Worm (Caenorhabditis elegans) whole organism, L1 larva: Measurements from ENCODE around the gene pch-2.

Experiments
- Y116A8C.19 ChIP-seq: sonication (generic microtip); optimal IDR thresholded peaks from 2 replicates; lab custom pipeline; 2016; ENCODE audit warnings: missing compliant biosample characterization, missing genetic modification characterization, borderline replicate concordance
- ama-1 ChIP-seq: fragments of 150-350 bp; optimal IDR thresholded peaks from 2 replicates; lab custom pipeline; 2014
- elt-3 ChIP-seq, 6 experiments: fragments of 150-350 bp in 1 of 6; sonication (generic microtip); optimal IDR thresholded peaks; 2 replicates each; lab custom pipeline; 2017 to 2018; ENCODE audit warnings: missing biosample characterization in 6 of 6, missing genetic modification characterization in 6 of 6, inconsistent platforms in 1 of 6
- fkh-10 ChIP-seq: sonication (generic microtip); optimal IDR thresholded peaks from 2 replicates; lab custom pipeline; 2017; ENCODE audit warnings: missing biosample characterization, missing genetic modification reagents, missing genetic modification characterization
- fkh-8 ChIP-seq: sonication (generic microtip); optimal IDR thresholded peaks from 2 replicates; lab custom pipeline; 2016; ENCODE audit warnings: mild to moderate bottlenecking, missing genetic modification characterization, missing compliant biosample characterization
- hlh-4 ChIP-seq: sonication (generic microtip); optimal IDR thresholded peaks from 2 replicates; lab custom pipeline; 2016; ENCODE audit warnings: mild to moderate bottlenecking, missing genetic modification characterization, missing compliant biosample characterization
- lin-13 ChIP-seq: fragments of 150-350 bp; optimal IDR thresholded peaks from 2 replicates; lab custom pipeline; 2014; ENCODE audit warnings: missing biosample characterization, missing genetic modification reagents, missing genetic modification characterization
- snpc-4 ChIP-seq: fragments of 150-350 bp; optimal IDR thresholded peaks from 2 replicates; lab custom pipeline; 2014; ENCODE audit warnings: missing biosample characterization, missing genetic modification characterization
- unc-62 ChIP-seq: fragments of 150-350 bp; optimal IDR thresholded peaks from 2 replicates; lab custom pipeline; 2014; ENCODE audit warnings: missing biosample characterization, missing genetic modification reagents, missing genetic modification characterization
- zag-1 ChIP-seq: fragments of 150-350 bp; optimal IDR thresholded peaks from 2 replicates; lab custom pipeline; 2014; ENCODE audit warnings: missing biosample characterization, missing genetic modification characterization
- ztf-11 ChIP-seq, 2 experiments: sonication (generic microtip); optimal IDR thresholded peaks; 2 replicates each; lab custom pipeline; 2016 to 2017; ENCODE audit warnings: missing genetic modification characterization in 2 of 2, missing biosample characterization in 1 of 2, missing compliant biosample characterization in 1 of 2
- ztf-4 ChIP-seq: fragments of 150-350 bp; optimal IDR thresholded peaks from 2 replicates; lab custom pipeline; 2014; ENCODE audit warnings: missing biosample characterization, missing genetic modification characterization

DNA sequence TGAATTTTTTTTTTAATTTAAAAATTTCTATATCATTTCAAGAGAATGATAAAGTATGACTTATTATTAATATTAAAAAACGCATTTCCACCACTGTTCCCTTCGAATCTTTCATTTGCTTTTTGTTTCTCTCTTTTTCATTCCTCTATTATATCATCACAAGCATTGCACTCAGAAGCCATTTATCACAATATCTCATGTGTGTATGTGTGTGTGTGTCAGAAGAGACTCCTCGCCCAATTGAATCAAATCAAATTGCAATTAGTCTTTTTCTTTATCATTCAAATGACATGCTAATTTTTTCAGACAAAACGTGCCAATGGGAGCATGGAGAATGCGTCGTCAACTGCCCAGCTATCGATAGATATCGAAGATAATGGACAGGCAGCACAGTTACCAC is 42.0 kb upstream of the pch-2 start, which contains the start of gene unc-105:
- no peak for TF ChIP-seq fkh-8 (tag; lab: Kevin White, UChicago)
- TF ChIP-seq elt-3 (tag; optimal IDR thresholded peaks at IDR 0.05; lab: Kevin White, UChicago): no peak
- TF ChIP-seq zag-1 (tag; lab: Kevin White, UChicago): no peak
- no peak for TF ChIP-seq ama-1 (lab: Kevin White, UChicago)
- no peak for TF ChIP-seq ztf-11 (tag; optimal IDR thresholded peaks at IDR 0.05; lab: Kevin White, UChicago)
- no peak for TF ChIP-seq hlh-4 (tag; lab: Kevin White, UChicago)
- TF ChIP-seq lin-13 (GFP tag; lab: Kevin White, UChicago): no peak
- no peak for TF ChIP-seq fkh-10 (GFP tag; lab: Kevin White, UChicago)
- no peak for TF ChIP-seq Y116A8C.19 (tag; lab: Kevin White, UChicago)
- TF ChIP-seq ztf-4 (tag; lab: Kevin White, UChicago): no peak
- no peak for TF ChIP-seq snpc-4 (tag; lab: Kevin White, UChicago)
- TF ChIP-seq unc-62 (GFP tag; lab: Kevin White, UChicago): no peak
